Worm (Caenorhabditis elegans) whole organism, early embryonic: ENCODE measurements around the gene grd-8.

Experiments used
- B0310.2 ChIP-seq: sonication (generic microtip); optimal IDR thresholded peaks from 2 replicates; lab custom pipeline; 2016; ENCODE audit warnings: mild to moderate bottlenecking, missing genetic modification characterization, missing compliant biosample characterization
- F13C5.2 ChIP-seq: sonication (generic microtip); optimal IDR thresholded peaks from 2 replicates; lab custom pipeline; 2017; ENCODE audit warnings: mild to moderate bottlenecking, missing genetic modification characterization, inconsistent platforms, missing compliant biosample characterization
- ama-1 ChIP-seq: fragments of 150-350 bp; optimal IDR thresholded peaks from 2 replicates; lab custom pipeline; 2014
- ceh-13 ChIP-seq: fragments of 200-800 bp; sonication (Bioruptor generic); optimal IDR thresholded peaks from 2 replicates; lab custom pipeline; 2018; ENCODE audit warnings: mild to moderate bottlenecking, missing genetic modification characterization, missing compliant biosample characterization
- pes-1 ChIP-seq: fragments of 200-800 bp; sonication (Bioruptor generic); IDR thresholded peaks from 2 replicates; pipeline ENCODE4 v1.3.6; 2022; ENCODE audit warnings: missing genetic modification reagents, missing genetic modification characterization, missing compliant biosample characterization
- sea-1 ChIP-seq: fragments of 200-800 bp; sonication (Bioruptor generic); conservative IDR thresholded peaks from 2 replicates; pipeline ENCODE4 v1.3.6; 2022; ENCODE audit warnings: missing genetic modification characterization, missing compliant biosample characterization

ce11 chrV:7872945-7873344 lies 30.6 kb downstream of the grd-8 start:
- TF ChIP-seq B0310.2 (tag; lab: Kevin White, UChicago) (no peak), sea-1 (GFP tag; lab: Robert Waterston, UW) (no peak), ama-1 (lab: Kevin White, UChicago) (no peak), ceh-13 (GFP tag; lab: Kevin White, UChicago) (no peak), F13C5.2 (no peak), pes-1 (GFP tag; lab: Robert Waterston, UW) (no peak)
